Worm (Caenorhabditis elegans) whole organism, L3 larva: ENCODE measurements around the gene sna-1.

Experiments
- R02D3.7 ChIP-seq: fragments of 150-350 bp; optimal IDR thresholded peaks from 2 replicates; lab custom pipeline; 2014; ENCODE audit warnings: missing biosample characterization, missing genetic modification characterization
- ZK546.5 ChIP-seq: sonication (generic microtip); optimal IDR thresholded peaks from 2 replicates; lab custom pipeline; 2017; ENCODE audit warnings: missing biosample characterization, missing genetic modification characterization
- aly-2 ChIP-seq: fragments of 150-350 bp; optimal IDR thresholded peaks from 2 replicates; lab custom pipeline; 2014; ENCODE audit warnings: missing biosample characterization, missing genetic modification characterization
- ceh-16 ChIP-seq: sonication (generic microtip); optimal IDR thresholded peaks from 2 replicates; lab custom pipeline; 2017; ENCODE audit warnings: missing biosample characterization, missing genetic modification characterization
- ceh-28 ChIP-seq: fragments of 150-350 bp; optimal IDR thresholded peaks from 2 replicates; lab custom pipeline; 2014; ENCODE audit warnings: missing biosample characterization, missing genetic modification reagents, missing genetic modification characterization
- ceh-82 ChIP-seq: fragments of 150-350 bp; optimal IDR thresholded peaks from 2 replicates; lab custom pipeline; 2014; ENCODE audit warnings: missing biosample characterization, missing genetic modification characterization
- fkh-10 ChIP-seq: sonication (generic microtip); optimal IDR thresholded peaks from 2 replicates; lab custom pipeline; 2017; ENCODE audit warnings: missing biosample characterization, missing genetic modification reagents, missing genetic modification characterization
- fos-1 ChIP-seq: fragments of 150-350 bp; optimal IDR thresholded peaks from 2 replicates; lab custom pipeline; 2014; ENCODE audit warnings: missing biosample characterization, missing genetic modification characterization
- nhr-237 ChIP-seq: fragments of 150-350 bp; optimal IDR thresholded peaks from 2 replicates; lab custom pipeline; 2014; ENCODE audit warnings: missing biosample characterization, missing genetic modification characterization
- pqm-1 ChIP-seq: fragments of 150-350 bp; optimal IDR thresholded peaks from 2 replicates; lab custom pipeline; 2017; ENCODE audit warnings: missing biosample characterization, missing genetic modification characterization, inconsistent platforms
- skn-1 ChIP-seq: fragments of 150-350 bp; optimal IDR thresholded peaks from 2 replicates; lab custom pipeline; 2014; ENCODE audit warnings: missing biosample characterization, missing genetic modification characterization
- snpc-4 ChIP-seq: fragments of 150-350 bp; optimal IDR thresholded peaks from 2 replicates; lab custom pipeline; 2014; ENCODE audit warnings: missing biosample characterization, missing genetic modification characterization
- ztf-11 ChIP-seq: fragments of 150-350 bp; optimal IDR thresholded peaks from 2 replicates; lab custom pipeline; 2014; ENCODE audit warnings: missing biosample characterization, missing genetic modification characterization
- ztf-4 ChIP-seq: fragments of 150-350 bp; optimal IDR thresholded peaks from 2 replicates; lab custom pipeline; 2014; ENCODE audit warnings: missing biosample characterization, missing genetic modification characterization

ce11 chrV:6751493-6752100, 41.1 kb upstream of the sna-1 start:
- TF ChIP-seq nhr-237 (tag; lab: Kevin White, UChicago) (no peak), pqm-1 (tag; lab: Kevin White, UChicago) (no peak), ztf-11 (tag; lab: Kevin White, UChicago) (no peak), snpc-4 (tag; lab: Kevin White, UChicago) (no peak), ztf-4 (tag; lab: Kevin White, UChicago) (no peak), fos-1 (tag; lab: Kevin White, UChicago) (no peak), skn-1 (tag; lab: Kevin White, UChicago) (no peak), aly-2 (tag; lab: Kevin White, UChicago) (no peak), ceh-28 (tag; lab: Kevin White, UChicago) (no peak), ceh-82 (tag; lab: Kevin White, UChicago) (no peak), ZK546.5 (tag; lab: Kevin White, UChicago) (no peak), ceh-16 (tag; lab: Kevin White, UChicago) (no peak), R02D3.7 (tag; lab: Kevin White, UChicago) (no peak), fkh-10 (GFP tag; lab: Kevin White, UChicago) (no peak)
